Fruit fly (Drosophila melanogaster): ENCODE measurements around the gene CG31922.

The CG31922 gene

dm6 chr2L:1128932-1129887, 40.8 kb upstream of the CG31922 start, which contains the start of the genes Pino and TBC1D23 (continued):
- TF ChIP-seq vri (GFP tag; optimal IDR thresholded peaks at IDR 0.05) (no peak), topi (GFP tag; optimal IDR thresholded peaks at IDR 0.05) (peak; percentile 57), CG6276 (GFP tag; optimal IDR thresholded peaks at IDR 0.05) (peak; percentile 0), Lpt (GFP tag; optimal IDR thresholded peaks at IDR 0.05) (peak; percentile 22), Ets21C (GFP tag; optimal IDR thresholded peaks at IDR 0.05) (no peak), dac (GFP tag; optimal IDR thresholded peaks at IDR 0.05) (peak; percentile 19), CG31627 (GFP tag; optimal IDR thresholded peaks at IDR 0.05) (peak; percentile 70), esn (GFP tag; optimal IDR thresholded peaks at IDR 0.05) (peak; percentile 68), CG8119 (GFP tag; IDR thresholded peaks at IDR 0.05) (peak; percentile 61; the same call in 2 of the 3 replicates), Hr39 (GFP tag; optimal IDR thresholded peaks at IDR 0.05) (peak; percentile 67), CG15336 (GFP tag; IDR thresholded peaks at IDR 0.05) (peak; percentile 62; the same call in 1 of the 2 replicates), Hr4 (GFP tag; optimal IDR thresholded peaks at IDR 0.05) (peak; percentile 70), achi (GFP tag; optimal IDR thresholded peaks at IDR 0.05) (peak; percentile 38), CG6854 (GFP tag; optimal IDR thresholded peaks at IDR 0.05) (no peak), fd59A (GFP tag; optimal IDR thresholded peaks at IDR 0.05) (peak; percentile 20)

- TF ChIP-seq CG16779 (tag; optimal IDR thresholded peaks at IDR 0.05) (peak; percentile 2), CG11762 (GFP tag; optimal IDR thresholded peaks at IDR 0.05; ENCODE audit: insufficient read depth) (no peak)
These were observed 35.8 kb upstream of the CG31922 start, which contains the start of the genes Iris and CG4577 for dm6 chr2L:1134011-1134743. Gene Iris (minus strand): TSS chr2L:1134098. Gene CG4577 (plus strand): TSS chr2L:1134693.

- TF ChIP-seq CG6854 (GFP tag; optimal IDR thresholded peaks at IDR 0.05) (no peak), Gug (GFP tag; IDR thresholded peaks at IDR 0.05) (no peak), Hr39 (GFP tag; optimal IDR thresholded peaks at IDR 0.05) (no peak), CG7368 (GFP tag; optimal IDR thresholded peaks at IDR 0.05) (no peak), lz (GFP tag; optimal IDR thresholded peaks at IDR 0.05) (no peak), CG15336 (GFP tag; IDR thresholded peaks at IDR 0.05) (no peak), Eip93F (GFP tag; optimal IDR thresholded peaks at IDR 0.05) (no peak), CG1621 (tag; optimal IDR thresholded peaks at IDR 0.05) (no peak), acj6 (GFP tag; optimal IDR thresholded peaks at IDR 0.05) (peak; percentile 31), CG8119 (GFP tag; IDR thresholded peaks at IDR 0.05) (peak; percentile 43; the same call in 1 of the 3 replicates), fd85E (GFP tag; optimal IDR thresholded peaks at IDR 0.05) (no peak), vri (GFP tag; optimal IDR thresholded peaks at IDR 0.05) (no peak), Lpt (GFP tag; optimal IDR thresholded peaks at IDR 0.05) (no peak), Sox15 (GFP tag; optimal IDR thresholded peaks at IDR 0.05) (no peak), CG11902 (GFP tag; optimal IDR thresholded peaks at IDR 0.05) (no peak), CG9139 (GFP tag; optimal IDR thresholded peaks at IDR 0.05) (no peak), Hr38 (GFP tag; optimal IDR thresholded peaks at IDR 0.05) (no peak), dac (GFP tag; optimal IDR thresholded peaks at IDR 0.05) (no peak), CG11294 (GFP tag; IDR thresholded peaks at IDR 0.05) (no peak), CG3032 (tag; optimal IDR thresholded peaks at IDR 0.05) (no peak), svp (GFP tag) (no peak), dsx (GFP tag; optimal IDR thresholded peaks at IDR 0.05; ENCODE audit: poor library complexity, severe bottlenecking) (no peak), CG6276 (GFP tag; optimal IDR thresholded peaks at IDR 0.05) (peak; percentile 34), Smox (GFP tag; optimal IDR thresholded peaks at IDR 0.05) (no peak), Blimp-1 (GFP tag; optimal IDR thresholded peaks at IDR 0.05) (no peak), CG8632 (GFP tag; optimal IDR thresholded peaks at IDR 0.05) (peak; percentile 26), eg (GFP tag; IDR thresholded peaks at IDR 0.05) (0 out of 3 replicates have a peak, but pooled peaks have one; percentile 30), achi (GFP tag; optimal IDR thresholded peaks at IDR 0.05) (peak; percentile 25), CG32006 (GFP tag; optimal IDR thresholded peaks at IDR 0.05) (peak; percentile 57), CG8319 (GFP tag; optimal IDR thresholded peaks at IDR 0.05) (no peak), CG10631 (GFP tag; optimal IDR thresholded peaks at IDR 0.05) (peak; percentile 37), CG31627 (GFP tag; optimal IDR thresholded peaks at IDR 0.05) (no peak), CG6792 (GFP tag; optimal IDR thresholded peaks at IDR 0.05) (no peak), CG10669 (GFP tag; optimal IDR thresholded peaks at IDR 0.05) (no peak), Ets21C (GFP tag; optimal IDR thresholded peaks at IDR 0.05) (no peak), Eip78C (GFP tag) (peak; percentile 51), Ets96B (tag; optimal IDR thresholded peaks at IDR 0.05) (peak; percentile 28)
These were observed 34.5 kb upstream of the CG31922 start for dm6 chr2L:1135495-1135894.
